Worm (Caenorhabditis elegans) whole organism, L3 larva: ENCODE data around the gene T26A8.4.

ENCODE experiments used
- ZK546.5 ChIP-seq: sonication (generic microtip); optimal IDR thresholded peaks from 2 replicates; lab custom pipeline; 2017; ENCODE audit warnings: missing biosample characterization, missing genetic modification characterization
- fos-1 ChIP-seq: fragments of 150-350 bp; optimal IDR thresholded peaks from 2 replicates; lab custom pipeline; 2014; ENCODE audit warnings: missing biosample characterization, missing genetic modification characterization
- nhr-12 ChIP-seq: fragments of 150-350 bp; optimal IDR thresholded peaks from 2 replicates; lab custom pipeline; 2014; ENCODE audit warnings: missing biosample characterization, missing genetic modification characterization

- TF ChIP-seq nhr-12 (tag; lab: Kevin White, UChicago): no peak
- TF ChIP-seq ZK546.5 (tag; lab: Kevin White, UChicago): no peak
- no peak for TF ChIP-seq fos-1 (tag; lab: Kevin White, UChicago)
Measured at ce11 chrIV:8461177-8461576, 28.5 kb upstream of the T26A8.4 start.
